Fruit fly (Drosophila melanogaster): ENCODE results near the gene Nmd3.

DNA sequence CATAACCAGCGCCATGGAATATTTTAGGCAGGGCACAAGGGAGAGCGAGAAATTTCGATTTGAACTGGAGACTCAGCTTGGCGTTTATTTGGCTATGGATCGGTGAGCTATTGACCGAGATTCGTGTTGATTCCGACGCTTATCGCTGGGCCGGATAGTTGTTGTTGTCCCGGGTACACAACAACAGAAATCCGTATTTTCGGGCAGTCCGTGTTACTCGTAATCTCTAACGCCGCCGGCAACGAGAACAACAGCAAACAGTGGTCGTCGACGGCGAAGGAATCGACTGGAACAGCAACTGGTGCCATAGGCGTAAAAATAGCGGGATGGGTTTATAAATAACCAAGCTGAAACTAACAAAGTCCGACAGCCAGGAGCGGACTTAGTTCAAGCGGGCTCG is 7.4 kb upstream of the Nmd3 start:
- TF ChIP-seq CG12605 (GFP tag; IDR thresholded peaks at IDR 0.05) (no peak), Ets98B (GFP tag; IDR thresholded peaks at IDR 0.05) (no peak), CG8159 (tag; optimal IDR thresholded peaks at IDR 0.05) (no peak), CG32121 (GFP tag; IDR thresholded peaks at IDR 0.05) (no peak), Pif1B (GFP tag; optimal IDR thresholded peaks at IDR 0.05) (no peak), gl (tag; optimal IDR thresholded peaks at IDR 0.05) (no peak), fd96Ca (GFP tag; IDR thresholded peaks at IDR 0.05) (no peak)

Data from whole organism, pupa.